Fruit fly (Drosophila melanogaster) whole organism, prepupa: ENCODE measurements around the gene Ccz1.

Experiments used
- Blimp-1 ChIP-seq: fragments of 200-800 bp; sonication (Bioruptor generic); optimal IDR thresholded peaks from 3 replicates; lab custom pipeline; 2017; ENCODE audit warnings: missing biosample characterization, missing genetic modification characterization, mild to moderate bottlenecking, moderate library complexity, missing genetic modification reagents
- CG10631 ChIP-seq: fragments of 200-800 bp; sonication (Bioruptor generic); optimal IDR thresholded peaks from 2 replicates; lab custom pipeline; 2016; ENCODE audit warnings: missing biosample characterization, missing genetic modification characterization
- CG10669 ChIP-seq: fragments of 200-800 bp; sonication (Bioruptor generic); optimal IDR thresholded peaks from 3 replicates; lab custom pipeline; 2018; ENCODE audit warnings: missing biosample characterization, mild to moderate bottlenecking, missing genetic modification characterization, moderate library complexity
- CG11762 ChIP-seq: fragments of 200-800 bp; sonication (Bioruptor generic); optimal IDR thresholded peaks from 3 replicates; lab custom pipeline; 2016; ENCODE audit warnings: missing biosample characterization, missing genetic modification characterization; ENCODE audit not compliant: insufficient read depth
- CG11902 ChIP-seq: fragments of 200-800 bp; sonication (Bioruptor generic); optimal IDR thresholded peaks from 3 replicates; lab custom pipeline; 2016; ENCODE audit warnings: missing biosample characterization, missing genetic modification characterization
- CG15336 ChIP-seq: fragments of 200-800 bp; sonication (Bioruptor generic); IDR thresholded peaks from 2 replicates; pipeline ENCODE4 v1.3.6; 2022; ENCODE audit warnings: missing biosample characterization, missing genetic modification characterization
- CG1621 ChIP-seq: fragments of 200-800 bp; sonication (Bioruptor generic); optimal IDR thresholded peaks from 3 replicates; lab custom pipeline; 2018; ENCODE audit warnings: missing biosample characterization, mild to moderate bottlenecking, missing genetic modification characterization
- CG31627 ChIP-seq: fragments of 200-800 bp; sonication (Bioruptor generic); optimal IDR thresholded peaks from 3 replicates; lab custom pipeline; 2016; ENCODE audit warnings: missing biosample characterization, missing genetic modification characterization
- CG34406 ChIP-seq: fragments of 200-800 bp; sonication (Bioruptor generic); optimal IDR thresholded peaks from 3 replicates; lab custom pipeline; 2016; ENCODE audit warnings: missing biosample characterization, missing genetic modification characterization
- CG3919 ChIP-seq: fragments of 200-800 bp; sonication (Bioruptor generic); optimal IDR thresholded peaks from 3 replicates; lab custom pipeline; 2016; ENCODE audit warnings: missing biosample characterization, missing genetic modification characterization
- CG4318 ChIP-seq: fragments of 200-800 bp; sonication (Bioruptor generic); optimal IDR thresholded peaks from 3 replicates; lab custom pipeline; 2017; ENCODE audit warnings: missing biosample characterization, mild to moderate bottlenecking, missing genetic modification characterization
- CG6163 ChIP-seq: fragments of 200-800 bp; sonication (Bioruptor generic); IDR thresholded peaks from 3 replicates; pipeline ENCODE4 v1.3.6; 2022; ENCODE audit warnings: missing biosample characterization, missing genetic modification characterization
- CG6792 ChIP-seq: fragments of 200-800 bp; sonication (Bioruptor generic); optimal IDR thresholded peaks from 3 replicates; lab custom pipeline; 2016; ENCODE audit warnings: missing biosample characterization, missing genetic modification characterization
- CG6808 ChIP-seq: fragments of 200-800 bp; sonication (Bioruptor generic); optimal IDR thresholded peaks from 3 replicates; lab custom pipeline; 2017; ENCODE audit warnings: missing biosample characterization, missing genetic modification characterization, mild to moderate bottlenecking, moderate library complexity, missing genetic modification reagents
- CG6854 ChIP-seq: fragments of 200-800 bp; sonication (Bioruptor generic); optimal IDR thresholded peaks from 2 replicates; lab custom pipeline; 2017; ENCODE audit warnings: missing biosample characterization, mild to moderate bottlenecking, missing genetic modification characterization
- CG7368 ChIP-seq: fragments of 200-800 bp; sonication (Bioruptor generic); optimal IDR thresholded peaks from 3 replicates; lab custom pipeline; 2016; ENCODE audit warnings: missing biosample characterization, missing genetic modification characterization
- CG8119 ChIP-seq: fragments of 200-800 bp; sonication (Bioruptor generic); IDR thresholded peaks from 3 replicates; pipeline ENCODE4 v1.3.6; 2022; ENCODE audit warnings: missing biosample characterization, missing genetic modification characterization
- CG8319 ChIP-seq: fragments of 200-800 bp; sonication (Bioruptor generic); optimal IDR thresholded peaks from 3 replicates; lab custom pipeline; 2016; ENCODE audit warnings: missing biosample characterization, missing genetic modification characterization
- CG8632 ChIP-seq: fragments of 200-800 bp; sonication (Bioruptor generic); optimal IDR thresholded peaks from 3 replicates; lab custom pipeline; 2016; ENCODE audit warnings: missing biosample characterization, missing genetic modification characterization
- CG9139 ChIP-seq: fragments of 200-800 bp; sonication (Bioruptor generic); optimal IDR thresholded peaks from 3 replicates; lab custom pipeline; 2017; ENCODE audit warnings: missing biosample characterization, mild to moderate bottlenecking, missing genetic modification characterization
- Eip75B ChIP-seq: fragments of 200-800 bp; sonication (Bioruptor generic); optimal IDR thresholded peaks from 3 replicates; lab custom pipeline; 2016; ENCODE audit warnings: missing biosample characterization, missing genetic modification characterization
- Eip78C ChIP-seq: fragments of 200-800 bp; sonication (Bioruptor generic); peaks from one replicate; lab custom pipeline; 2016; ENCODE audit warnings: missing biosample characterization, missing genetic modification characterization
- Eip93F ChIP-seq: fragments of 200-800 bp; sonication (Bioruptor generic); optimal IDR thresholded peaks from 2 replicates; lab custom pipeline; 2016; ENCODE audit warnings: missing biosample characterization, mild to moderate bottlenecking, missing genetic modification characterization
- Ets21C ChIP-seq: fragments of 200-800 bp; sonication (Bioruptor generic); optimal IDR thresholded peaks from 3 replicates; lab custom pipeline; 2016; ENCODE audit warnings: missing biosample characterization, missing genetic modification characterization
- Ets96B ChIP-seq: fragments of 200-800 bp; optimal IDR thresholded peaks from 2 replicates; lab custom pipeline; 2019; ENCODE audit warnings: missing biosample characterization, mild to moderate bottlenecking, missing genetic modification characterization, moderate library complexity
- Gug ChIP-seq: fragments of 200-800 bp; sonication (Bioruptor generic); IDR thresholded peaks from 2 replicates; pipeline ENCODE4 v1.3.6; 2022; ENCODE audit warnings: missing biosample characterization, missing genetic modification characterization
- Hr39 ChIP-seq: fragments of 200-800 bp; sonication (Bioruptor generic); optimal IDR thresholded peaks from 2 replicates; lab custom pipeline; 2016; ENCODE audit warnings: missing biosample characterization, missing genetic modification characterization
- Hr4 ChIP-seq: fragments of 200-800 bp; sonication (Bioruptor generic); optimal IDR thresholded peaks from 3 replicates; lab custom pipeline; 2016; ENCODE audit warnings: missing biosample characterization, missing genetic modification characterization
- Met ChIP-seq: fragments of 200-800 bp; sonication (Bioruptor generic); optimal IDR thresholded peaks from 3 replicates; lab custom pipeline; 2016; ENCODE audit warnings: missing biosample characterization, missing genetic modification characterization
- OdsH ChIP-seq: fragments of 200-800 bp; sonication (Bioruptor generic); optimal IDR thresholded peaks from 3 replicates; lab custom pipeline; 2016; ENCODE audit warnings: missing biosample characterization, missing genetic modification characterization
- Sox102F ChIP-seq: fragments of 200-800 bp; sonication (Bioruptor generic); optimal IDR thresholded peaks from 2 replicates; lab custom pipeline; 2016; ENCODE audit warnings: missing biosample characterization, mild to moderate bottlenecking, missing genetic modification characterization
- Sox14 ChIP-seq: fragments of 200-800 bp; sonication (Bioruptor generic); optimal IDR thresholded peaks from 3 replicates; lab custom pipeline; 2016; ENCODE audit warnings: missing biosample characterization, missing genetic modification characterization
- Sox15 ChIP-seq: fragments of 200-800 bp; sonication (Bioruptor generic); optimal IDR thresholded peaks from 3 replicates; lab custom pipeline; 2016; ENCODE audit warnings: missing biosample characterization, missing genetic modification characterization
- achi ChIP-seq: fragments of 200-800 bp; sonication (Bioruptor generic); optimal IDR thresholded peaks from 3 replicates; lab custom pipeline; 2016; ENCODE audit warnings: missing biosample characterization, missing genetic modification characterization
- cyc ChIP-seq: fragments of 200-800 bp; sonication (Bioruptor generic); optimal IDR thresholded peaks from 3 replicates; lab custom pipeline; 2016; ENCODE audit warnings: missing biosample characterization, missing genetic modification characterization
- dac ChIP-seq: fragments of 200-800 bp; sonication (Bioruptor generic); optimal IDR thresholded peaks from 2 replicates; lab custom pipeline; 2017; ENCODE audit warnings: missing biosample characterization, mild to moderate bottlenecking, missing genetic modification characterization
- dsx ChIP-seq: fragments of 200-800 bp; optimal IDR thresholded peaks from 3 replicates; lab custom pipeline; 2019; ENCODE audit warnings: missing biosample characterization, mild to moderate bottlenecking, missing genetic modification characterization, moderate library complexity; ENCODE audit not compliant: poor library complexity, severe bottlenecking
- eg ChIP-seq: fragments of 200-800 bp; sonication (Bioruptor generic); IDR thresholded peaks from 3 replicates; pipeline ENCODE4 v1.3.6; 2022; ENCODE audit warnings: missing biosample characterization, missing genetic modification characterization
- fd59A ChIP-seq: fragments of 200-800 bp; sonication (Bioruptor generic); optimal IDR thresholded peaks from 2 replicates; lab custom pipeline; 2017; ENCODE audit warnings: missing biosample characterization, mild to moderate bottlenecking, missing genetic modification characterization, missing genetic modification reagents
- fkh ChIP-seq: fragments of 200-800 bp; sonication (Bioruptor generic); optimal IDR thresholded peaks from 3 replicates; lab custom pipeline; 2017; ENCODE audit warnings: missing biosample characterization, mild to moderate bottlenecking, missing genetic modification characterization, moderate library complexity
- lz ChIP-seq: fragments of 200-800 bp; sonication (Bioruptor generic); optimal IDR thresholded peaks from 3 replicates; lab custom pipeline; 2016; ENCODE audit warnings: missing biosample characterization, missing genetic modification characterization
- pdm3 ChIP-seq: fragments of 200-800 bp; sonication (Bioruptor generic); optimal IDR thresholded peaks from 3 replicates; lab custom pipeline; 2016; ENCODE audit warnings: missing biosample characterization, missing genetic modification characterization
- salr ChIP-seq, 2 experiments: fragments of 200-800 bp; sonication (Bioruptor generic); optimal IDR thresholded peaks; 3 replicates each; lab custom pipeline; 2016 to 2018; ENCODE audit warnings: missing biosample characterization in 2 of 2, missing genetic modification characterization in 2 of 2, mild to moderate bottlenecking in 1 of 2
- spab ChIP-seq: fragments of 200-800 bp; sonication (Bioruptor generic); optimal IDR thresholded peaks from 2 replicates; lab custom pipeline; 2017; ENCODE audit warnings: missing biosample characterization, mild to moderate bottlenecking, missing genetic modification characterization, missing genetic modification reagents
- ss ChIP-seq, 2 experiments: fragments of 200-800 bp; sonication (Bioruptor generic); optimal IDR thresholded peaks; 2 replicates in 1 of 2; 3 replicates in 1 of 2; lab custom pipeline; 2017 to 2018; ENCODE audit warnings: mild to moderate bottlenecking in 2 of 2, missing biosample characterization in 2 of 2, missing genetic modification characterization in 2 of 2, moderate library complexity in 1 of 2
- svp ChIP-seq: fragments of 200-800 bp; sonication (Bioruptor generic); peaks from one replicate; lab custom pipeline; 2016; ENCODE audit warnings: missing biosample characterization, missing genetic modification characterization
- topi ChIP-seq: fragments of 200-800 bp; sonication (Bioruptor generic); optimal IDR thresholded peaks from 3 replicates; lab custom pipeline; 2016; ENCODE audit warnings: missing biosample characterization, missing genetic modification characterization
- vri ChIP-seq: fragments of 200-800 bp; sonication (Bioruptor generic); optimal IDR thresholded peaks from 3 replicates; lab custom pipeline; 2016; ENCODE audit warnings: missing biosample characterization, mild to moderate bottlenecking, missing genetic modification characterization

Ccz1 gene

DNA sequence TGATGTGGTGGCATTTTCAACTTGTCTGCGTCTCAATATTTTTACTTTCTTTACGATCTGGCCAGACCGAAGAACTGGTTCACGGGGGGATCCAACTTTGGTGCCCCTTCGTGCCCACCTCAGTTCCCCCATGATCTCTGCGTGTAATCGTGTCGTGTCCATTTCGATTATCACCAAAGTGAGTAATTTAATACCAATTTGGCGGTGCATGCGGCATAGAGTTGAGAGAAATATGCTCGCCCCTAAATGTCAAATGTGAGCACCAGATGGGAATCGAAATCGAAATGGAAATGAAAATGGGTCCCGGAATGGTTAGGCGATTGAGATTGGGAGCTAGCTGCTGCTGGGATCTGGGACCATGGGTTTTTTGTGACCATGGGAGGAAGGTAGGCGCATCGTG is 27.7 kb downstream of the Ccz1 start:
- TF ChIP-seq CG11902 (GFP tag; lab: Kevin White, UChicago) (no peak), OdsH (no peak), Ets96B (tag; lab: Kevin White, UChicago) (no peak), Sox102F (no peak), CG6808 (GFP tag; lab: Kevin White, UChicago) (no peak), CG8319 (GFP tag; lab: Kevin White, UChicago) (no peak), Sox15 (GFP tag; lab: Kevin White, UChicago) (no peak), CG6854 (no peak), Hr4 (GFP tag; lab: Kevin White, UChicago) (no peak), salr (GFP tag; optimal IDR thresholded peaks at IDR 0.05; lab: Kevin White, UChicago) (no peak), CG31627 (GFP tag; lab: Kevin White, UChicago) (no peak), CG10669 (GFP tag; lab: Kevin White, UChicago) (no peak), CG6792 (GFP tag; lab: Kevin White, UChicago) (no peak)

DNA sequence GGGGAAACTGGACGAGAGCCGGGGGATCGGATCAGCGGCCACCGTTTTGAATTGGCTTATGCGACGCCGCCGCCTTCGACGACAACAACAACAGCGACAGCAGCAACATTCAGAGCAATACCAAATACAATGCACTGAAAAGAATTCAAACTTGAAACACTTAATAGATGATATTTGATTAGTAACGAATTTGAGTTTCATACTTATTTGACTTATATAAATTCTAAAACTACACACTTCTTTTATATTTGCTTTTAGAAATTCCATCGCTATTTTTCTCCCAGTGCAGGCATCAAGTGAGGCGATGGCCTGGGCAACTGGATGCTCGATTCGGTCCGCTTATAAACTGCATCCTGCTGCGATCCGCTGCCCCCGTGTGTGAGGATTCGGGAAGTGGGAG is 30.9 kb downstream of the Ccz1 start:
- TF ChIP-seq CG4318: peak; percentile 13
- TF ChIP-seq CG8319 (GFP tag; lab: Kevin White, UChicago): peak; percentile 0
- TF ChIP-seq CG6808 (GFP tag; lab: Kevin White, UChicago): peak; percentile 50
- peak; percentile 10 for TF ChIP-seq CG9139
- peak; percentile 20 for TF ChIP-seq CG11762 (GFP tag; lab: Kevin White, UChicago)
- peak; percentile 82 for TF ChIP-seq CG6163 (GFP tag; lab: Robert Waterston, UW)
- peak; percentile 16 for TF ChIP-seq CG7368
- peak; percentile 14 for TF ChIP-seq Eip93F (GFP tag; lab: Kevin White, UChicago)
- peak; percentile 32 to 68 for TF ChIP-seq ss (GFP tag; optimal IDR thresholded peaks at IDR 0.05; lab: Kevin White, UChicago)
- TF ChIP-seq CG6854: no peak
- peak; percentile 72 for TF ChIP-seq lz (GFP tag; lab: Kevin White, UChicago)
- peak; percentile 90 for TF ChIP-seq svp (GFP tag; lab: Kevin White, UChicago)
- TF ChIP-seq CG15336 (GFP tag; lab: Robert Waterston, UW): peak; percentile 71
- peak; percentile 51 for TF ChIP-seq Sox14
- peak; percentile 69 for TF ChIP-seq Sox102F
- peak; percentile 61 for TF ChIP-seq CG1621
- peak; percentile 63 for TF ChIP-seq eg (GFP tag; lab: Robert Waterston, UW)
- TF ChIP-seq Blimp-1 (GFP tag; lab: Kevin White, UChicago): no peak
- TF ChIP-seq salr (GFP tag; optimal IDR thresholded peaks at IDR 0.05; lab: Kevin White, UChicago): peak in 1 of 2 experiments; percentile 47
- peak; percentile 47 for TF ChIP-seq spab
- peak; percentile 72 for TF ChIP-seq CG31627 (GFP tag; lab: Kevin White, UChicago)
- peak; percentile 52 for TF ChIP-seq CG10669 (GFP tag; lab: Kevin White, UChicago)
- TF ChIP-seq OdsH: peak; percentile 62
- TF ChIP-seq pdm3 (GFP tag; lab: Kevin White, UChicago): peak; percentile 58
- TF ChIP-seq Met (GFP tag; lab: Kevin White, UChicago): peak; percentile 76
- TF ChIP-seq Ets21C (GFP tag; lab: Kevin White, UChicago): peak; percentile 41
- peak; percentile 71 for TF ChIP-seq CG8119 (GFP tag; lab: Robert Waterston, UW)
- TF ChIP-seq vri (GFP tag; lab: Kevin White, UChicago): peak; percentile 61
- peak; percentile 72 for TF ChIP-seq cyc (GFP tag; lab: Kevin White, UChicago)
- TF ChIP-seq Eip78C (GFP tag; lab: Kevin White, UChicago): peak; percentile 91
- peak; percentile 53 for TF ChIP-seq CG34406 (GFP tag; lab: Kevin White, UChicago)
- TF ChIP-seq achi (GFP tag; lab: Kevin White, UChicago): peak; percentile 64
- TF ChIP-seq fkh (GFP tag; lab: Kevin White, UChicago): no peak
- peak; percentile 0 for TF ChIP-seq dac
- TF ChIP-seq topi: peak; percentile 66
- peak; percentile 55; the same call in 1 of the 2 replicates for TF ChIP-seq Gug
- peak; percentile 73 for TF ChIP-seq dsx
- TF ChIP-seq CG10631 (GFP tag; lab: Kevin White, UChicago): peak; percentile 71
- peak; percentile 68 for TF ChIP-seq CG3919 (GFP tag; lab: Kevin White, UChicago)
- peak; percentile 68 for TF ChIP-seq Eip75B (GFP tag; lab: Kevin White, UChicago)
- peak; percentile 64 for TF ChIP-seq Hr4 (GFP tag; lab: Kevin White, UChicago)
- peak; percentile 76 for TF ChIP-seq Hr39
- TF ChIP-seq fd59A (GFP tag; lab: Kevin White, UChicago): peak; percentile 59
- TF ChIP-seq CG8632 (GFP tag; lab: Kevin White, UChicago): peak; percentile 37
